Fruit fly (Drosophila melanogaster) whole organism, embryonic: ENCODE measurements around the gene CG7556.

Experiments
- B-H1 ChIP-seq: fragments of 200-800 bp; sonication (Bioruptor generic); IDR thresholded peaks from 3 replicates; pipeline ENCODE4 v1.3.6; 2022; ENCODE audit warnings: missing biosample characterization, missing genetic modification characterization
- CG14050 ChIP-seq: fragments of 200-800 bp; sonication (Bioruptor generic); IDR thresholded peaks from 3 replicates; pipeline ENCODE4 v1.3.6; 2022; ENCODE audit warnings: missing biosample characterization, missing genetic modification characterization
- CG17802 ChIP-seq: fragments of 200-800 bp; sonication (Bioruptor generic); optimal IDR thresholded peaks from 2 replicates; lab custom pipeline; 2018; ENCODE audit warnings: missing biosample characterization, mild to moderate bottlenecking, missing genetic modification characterization, moderate library complexity
- HLH4C ChIP-seq: fragments of 200-800 bp; sonication (Bioruptor generic); IDR thresholded peaks from 3 replicates; pipeline ENCODE4 v1.3.6; 2022; ENCODE audit warnings: missing biosample characterization, missing genetic modification characterization; ENCODE audit not compliant: partially characterized antibody
- Stat92E ChIP-seq, 3 experiments: fragments of >200 bp in 2 of 3; fragments of 200-800 bp in 1 of 3; sonication (Bioruptor generic) in 1 of 3; optimal IDR thresholded peaks; 2 replicates each; lab custom pipeline; 2017 to 2019; ENCODE audit warnings: missing biosample characterization in 3 of 3, missing genetic modification characterization in 3 of 3, mild to moderate bottlenecking in 1 of 3, moderate library complexity in 1 of 3
- gem ChIP-seq: fragments of 200-800 bp; sonication (Bioruptor generic); optimal IDR thresholded peaks from 2 replicates; lab custom pipeline; 2019; ENCODE audit warnings: missing biosample characterization, mild to moderate bottlenecking, missing genetic modification characterization, moderate library complexity
- hkb ChIP-seq, 2 experiments: fragments of 200-800 bp in 1 of 2; fragments of >200 bp in 1 of 2; sonication (Bioruptor generic) in 1 of 2; IDR thresholded peaks in 1 of 2; optimal IDR thresholded peaks in 1 of 2; 2 replicates each; pipeline versions ENCODE4 v1.3.6 to Lab custom; 2017 to 2022; ENCODE audit warnings: missing biosample characterization in 1 of 2, missing genetic modification characterization in 1 of 2
- nau ChIP-seq: fragments of 200-800 bp; sonication (Bioruptor generic); optimal IDR thresholded peaks from 3 replicates; lab custom pipeline; 2017; ENCODE audit warnings: missing biosample characterization, mild to moderate bottlenecking, missing genetic modification characterization, missing genetic modification reagents
- run ChIP-seq: fragments of 200-800 bp; sonication (Bioruptor generic); optimal IDR thresholded peaks from 3 replicates; lab custom pipeline; 2018; ENCODE audit warnings: missing biosample characterization, mild to moderate bottlenecking, missing genetic modification characterization
- usp ChIP-seq: fragments of >200 bp; optimal IDR thresholded peaks from 2 replicates; lab custom pipeline; 2017; ENCODE audit warnings: missing biosample characterization, missing genetic modification characterization

DNA sequence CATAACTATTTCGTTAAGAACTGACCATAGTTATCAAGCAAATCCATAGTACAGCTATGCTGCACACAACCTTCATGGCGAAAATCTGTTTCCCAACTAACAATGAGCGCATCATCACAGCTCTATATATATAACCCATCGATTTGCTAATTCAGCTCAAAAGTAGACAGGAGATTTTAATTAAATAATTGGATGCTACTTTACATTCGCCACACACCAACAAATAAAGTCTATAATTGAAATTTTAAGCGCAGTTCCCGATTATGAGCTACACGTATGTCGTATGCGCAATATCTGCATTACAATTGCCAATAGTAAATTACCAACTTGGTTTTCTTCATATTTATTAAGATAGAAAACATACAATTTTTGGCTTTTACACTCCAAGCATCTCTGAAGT lies 43.9 kb downstream of the CG7556 start, which contains the start of gene Obp18a:
- TF ChIP-seq CG14050 (GFP tag; lab: Robert Waterston, UW) (no peak), hkb (optimal IDR thresholded peaks at IDR 0.05; lab: Kevin White, UChicago) (no peak), hkb (GFP tag; IDR thresholded peaks at IDR 0.05; lab: Robert Waterston, UW) (no peak), gem (tag; lab: Kevin White, UChicago) (no peak), run (tag; lab: Kevin White, UChicago) (no peak), nau (GFP tag; lab: Kevin White, UChicago) (no peak), B-H1 (GFP tag; lab: Robert Waterston, UW) (no peak), CG17802 (tag; lab: Kevin White, UChicago) (no peak), HLH4C (GFP tag; lab: Robert Waterston, UW) (no peak), usp (GFP tag; lab: Kevin White, UChicago) (no peak), Stat92E (GFP tag; optimal IDR thresholded peaks at IDR 0.05; lab: Kevin White, UChicago) (no peak)
